Fruit fly (Drosophila melanogaster): Measurements from ENCODE around the gene Vps8.

- TF ChIP-seq CG8478 (optimal IDR thresholded peaks at IDR 0.05), result no peak
- TF ChIP-seq CTCF (optimal IDR thresholded peaks at IDR 0.05), result no peak
These were observed 37.2 kb downstream of the Vps8 start for dm6 chr3L:6457891-6458290.

All from S2 (cell line).